Fruit fly (Drosophila melanogaster): ENCODE data around the gene CG18765.
A peak's percentile ranks its signal among the peaks of the same experiment; 100 is the strongest.

Gene CG18765

dm6 chr3R:11665508-11665907, 26.1 kb downstream of the CG18765 start:
- TF ChIP-seq Dll (optimal IDR thresholded peaks at IDR 0.05) (no peak), pan (optimal IDR thresholded peaks at IDR 0.05) (no peak), usp (GFP tag; optimal IDR thresholded peaks at IDR 0.05) (no peak), psq (optimal IDR thresholded peaks at IDR 0.05) (no peak), EcR (GFP tag; optimal IDR thresholded peaks at IDR 0.05) (no peak), CG8478 (optimal IDR thresholded peaks at IDR 0.05) (no peak)

DNA sequence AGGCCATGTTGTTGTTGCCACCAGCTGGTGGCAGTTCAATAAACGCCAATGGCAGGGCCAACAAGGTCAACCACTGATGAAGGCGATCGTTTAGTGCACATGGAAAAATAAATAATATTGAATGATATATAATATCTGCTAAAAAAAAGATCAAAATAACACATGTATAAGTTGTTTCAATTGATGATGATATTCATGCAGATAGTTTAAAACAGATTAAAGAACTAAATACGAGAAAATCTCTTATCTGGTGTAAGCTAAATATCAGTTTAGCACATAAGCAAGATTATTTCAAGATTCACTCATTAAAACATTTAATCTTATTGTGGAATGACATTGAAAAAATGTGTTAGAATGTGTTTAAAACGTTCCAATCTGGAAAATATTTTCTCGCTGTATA, 28.2 kb downstream of the CG18765 start:
- no peak for TF ChIP-seq Dll (optimal IDR thresholded peaks at IDR 0.05)
- no peak for TF ChIP-seq CG8478 (optimal IDR thresholded peaks at IDR 0.05)
- no peak for TF ChIP-seq EcR (GFP tag; optimal IDR thresholded peaks at IDR 0.05)
- no peak for TF ChIP-seq psq (optimal IDR thresholded peaks at IDR 0.05)
- TF ChIP-seq usp (GFP tag; optimal IDR thresholded peaks at IDR 0.05), result no peak
- no peak for TF ChIP-seq pan (optimal IDR thresholded peaks at IDR 0.05)

DNA sequence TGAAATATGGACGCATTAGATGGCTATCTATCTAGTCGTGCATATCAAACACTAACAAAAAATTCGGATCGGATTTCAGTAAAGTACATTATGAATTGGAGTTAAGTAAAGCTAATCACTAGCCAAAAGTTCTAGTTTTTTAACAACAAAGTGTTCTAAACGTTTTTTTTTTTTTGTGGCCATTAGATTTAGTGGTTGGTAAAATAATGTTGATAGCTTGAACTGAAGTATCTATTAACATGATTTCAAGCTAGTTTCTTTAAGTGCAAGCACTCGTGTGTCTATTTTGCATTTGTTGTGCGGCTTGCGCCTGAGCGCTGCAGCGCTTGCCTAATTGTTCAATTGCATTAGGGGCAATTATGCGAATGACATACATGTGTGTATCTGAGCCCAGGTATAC, 29.0 kb downstream of the CG18765 start:
- TF ChIP-seq psq (optimal IDR thresholded peaks at IDR 0.05) (no peak), pan (optimal IDR thresholded peaks at IDR 0.05) (no peak), Dll (optimal IDR thresholded peaks at IDR 0.05) (no peak), usp (GFP tag; optimal IDR thresholded peaks at IDR 0.05) (no peak), CG8478 (optimal IDR thresholded peaks at IDR 0.05) (no peak), EcR (GFP tag; optimal IDR thresholded peaks at IDR 0.05) (no peak)

DNA sequence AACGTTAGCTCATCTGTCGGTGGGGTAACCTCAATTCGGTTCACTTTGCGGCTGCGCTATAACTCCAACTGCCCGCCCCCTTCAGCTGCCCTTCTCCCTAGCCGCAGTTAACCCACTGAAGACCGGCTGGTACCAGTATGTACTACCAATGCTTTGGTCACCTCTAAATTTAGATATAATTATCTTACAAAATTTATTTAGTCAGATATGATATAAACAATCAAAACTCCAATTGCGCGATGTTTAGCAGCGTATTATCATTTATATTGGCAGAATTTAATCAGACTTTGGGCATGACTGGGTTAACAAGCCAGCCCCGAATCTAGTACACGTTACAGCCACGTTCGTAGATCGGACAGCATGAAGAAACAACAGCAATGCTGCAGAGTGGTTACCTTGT, 29.9 kb downstream of the CG18765 start:
- TF ChIP-seq pan (optimal IDR thresholded peaks at IDR 0.05) (no peak), usp (GFP tag; optimal IDR thresholded peaks at IDR 0.05) (no peak), EcR (GFP tag; optimal IDR thresholded peaks at IDR 0.05) (no peak), Dll (optimal IDR thresholded peaks at IDR 0.05) (no peak), psq (optimal IDR thresholded peaks at IDR 0.05) (no peak), CG8478 (optimal IDR thresholded peaks at IDR 0.05) (no peak)

DNA sequence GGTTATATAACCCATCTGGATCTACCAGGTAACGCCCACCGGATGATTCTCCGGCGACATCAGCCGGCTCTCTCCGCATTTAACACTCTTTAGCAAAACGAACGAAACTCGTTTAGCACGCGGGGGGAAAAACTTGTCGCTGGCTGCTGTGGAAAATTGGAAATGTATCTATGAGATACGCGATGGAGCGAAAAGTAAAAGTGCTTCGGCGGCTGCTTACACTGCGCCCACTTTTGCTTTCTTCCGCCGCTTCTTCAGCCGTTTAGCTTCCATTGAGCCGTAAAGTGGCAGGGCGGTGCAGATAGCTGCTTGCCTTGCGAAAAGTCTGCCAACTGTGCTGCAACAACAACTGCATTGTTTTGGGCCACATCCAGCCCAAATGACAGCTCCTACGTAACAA, 30.4 kb downstream of the CG18765 start:
- TF ChIP-seq CG8478 (optimal IDR thresholded peaks at IDR 0.05) (no peak), psq (optimal IDR thresholded peaks at IDR 0.05) (no peak), pan (optimal IDR thresholded peaks at IDR 0.05) (no peak), EcR (GFP tag; optimal IDR thresholded peaks at IDR 0.05) (no peak), usp (GFP tag; optimal IDR thresholded peaks at IDR 0.05) (no peak), Dll (optimal IDR thresholded peaks at IDR 0.05) (no peak)

- TF ChIP-seq psq (optimal IDR thresholded peaks at IDR 0.05) (no peak), usp (GFP tag; optimal IDR thresholded peaks at IDR 0.05) (no peak), CG8478 (optimal IDR thresholded peaks at IDR 0.05) (no peak), EcR (GFP tag; optimal IDR thresholded peaks at IDR 0.05) (no peak), Dll (optimal IDR thresholded peaks at IDR 0.05) (no peak), pan (optimal IDR thresholded peaks at IDR 0.05) (no peak)
These were observed 33.8 kb downstream of the CG18765 start for dm6 chr3R:11657786-11658193.

dm6 chr3R:11656614-11657216, 34.9 kb downstream of the CG18765 start:
- no peak for TF ChIP-seq usp (GFP tag; optimal IDR thresholded peaks at IDR 0.05)
- no peak for TF ChIP-seq Dll (optimal IDR thresholded peaks at IDR 0.05)
- TF ChIP-seq psq (optimal IDR thresholded peaks at IDR 0.05), result no peak
- no peak for TF ChIP-seq CG8478 (optimal IDR thresholded peaks at IDR 0.05)
- TF ChIP-seq pan (optimal IDR thresholded peaks at IDR 0.05), result no peak
- no peak for TF ChIP-seq EcR (GFP tag; optimal IDR thresholded peaks at IDR 0.05)

- TF ChIP-seq CG8478 (optimal IDR thresholded peaks at IDR 0.05) (no peak), usp (GFP tag; optimal IDR thresholded peaks at IDR 0.05) (no peak), Dll (optimal IDR thresholded peaks at IDR 0.05) (no peak), pan (optimal IDR thresholded peaks at IDR 0.05) (no peak), EcR (GFP tag; optimal IDR thresholded peaks at IDR 0.05) (no peak), psq (optimal IDR thresholded peaks at IDR 0.05) (no peak)
These were observed 35.7 kb downstream of the CG18765 start, which contains the start of gene CG42327 for dm6 chr3R:11655873-11656374. CG42327 (plus strand) TSS chr3R:11656149.

DNA sequence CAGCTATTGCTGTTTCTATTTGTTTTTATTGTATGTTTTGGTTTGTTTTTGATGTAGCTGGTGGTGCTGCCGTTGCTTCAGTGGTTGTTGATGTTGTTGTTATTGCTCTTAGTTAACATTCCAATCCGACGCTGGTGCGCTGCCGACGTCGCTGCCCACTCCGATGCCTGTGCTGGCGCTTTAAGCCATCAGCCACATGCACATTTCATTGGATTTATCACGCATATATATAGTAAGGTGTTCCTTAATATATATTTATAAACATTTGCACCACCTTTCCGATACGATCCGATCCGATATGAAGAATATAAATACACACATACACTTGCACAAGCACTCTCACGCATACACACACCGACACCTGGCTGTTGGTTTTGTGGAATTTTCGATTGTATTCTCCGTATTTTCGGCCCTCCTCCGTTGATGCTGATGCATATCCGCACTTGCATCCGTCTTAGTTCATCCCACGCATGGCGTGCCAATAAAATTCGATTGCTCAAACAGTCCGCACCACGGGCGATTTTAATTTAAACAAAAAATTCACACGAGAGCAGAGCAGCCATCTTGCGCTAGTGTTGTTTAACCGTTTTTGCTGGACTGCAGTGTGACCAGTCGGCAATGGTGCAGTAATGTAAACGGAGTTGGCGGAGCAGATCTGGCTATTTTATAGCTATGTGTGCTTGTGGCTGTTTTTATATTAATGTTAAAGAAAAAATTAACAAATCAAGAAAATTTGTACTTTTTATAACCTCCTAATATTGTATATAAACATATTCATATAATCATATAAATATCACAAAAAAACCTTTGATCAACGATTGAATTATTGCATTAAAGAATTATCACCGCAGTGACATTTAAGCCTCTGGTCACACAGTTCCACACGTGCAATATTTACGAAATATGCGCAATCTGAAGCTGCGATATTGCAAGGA, 41.2 kb downstream of the CG18765 start, which contains the start of the genes Csk and Elp1:
Gene Csk, minus strand, starts transcription at position 602 of the 935 bp plus-strand sequence.
Gene Elp1, plus strand, starts transcription at position 867 of the 935 bp plus-strand sequence.
- no peak for TF ChIP-seq EcR (GFP tag; optimal IDR thresholded peaks at IDR 0.05)
- no peak for TF ChIP-seq usp (GFP tag; optimal IDR thresholded peaks at IDR 0.05)

DNA sequence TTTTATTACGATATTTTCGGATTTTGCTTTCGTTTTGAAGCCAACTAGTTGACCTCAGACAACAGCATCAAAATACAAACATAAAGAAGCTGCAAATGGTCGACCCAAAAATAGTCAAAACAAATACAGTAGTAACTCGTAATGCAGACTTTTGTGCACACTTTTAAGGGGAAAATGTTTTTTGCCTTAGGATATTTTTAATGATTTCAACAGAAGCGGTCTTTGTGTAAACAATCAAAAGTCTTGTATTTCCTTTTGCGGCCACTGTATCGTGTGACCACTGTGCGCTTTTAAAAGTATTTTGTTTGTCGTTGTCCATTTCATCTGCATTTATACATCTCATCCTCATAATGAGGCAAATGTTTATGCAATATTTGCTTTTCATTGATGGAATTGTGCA, 42.1 kb downstream of the CG18765 start:
- TF ChIP-seq psq (optimal IDR thresholded peaks at IDR 0.05) (no peak), pan (optimal IDR thresholded peaks at IDR 0.05) (no peak), EcR (GFP tag; optimal IDR thresholded peaks at IDR 0.05) (no peak), CG8478 (optimal IDR thresholded peaks at IDR 0.05) (no peak), usp (GFP tag; optimal IDR thresholded peaks at IDR 0.05) (no peak), Dll (optimal IDR thresholded peaks at IDR 0.05) (no peak)

DNA sequence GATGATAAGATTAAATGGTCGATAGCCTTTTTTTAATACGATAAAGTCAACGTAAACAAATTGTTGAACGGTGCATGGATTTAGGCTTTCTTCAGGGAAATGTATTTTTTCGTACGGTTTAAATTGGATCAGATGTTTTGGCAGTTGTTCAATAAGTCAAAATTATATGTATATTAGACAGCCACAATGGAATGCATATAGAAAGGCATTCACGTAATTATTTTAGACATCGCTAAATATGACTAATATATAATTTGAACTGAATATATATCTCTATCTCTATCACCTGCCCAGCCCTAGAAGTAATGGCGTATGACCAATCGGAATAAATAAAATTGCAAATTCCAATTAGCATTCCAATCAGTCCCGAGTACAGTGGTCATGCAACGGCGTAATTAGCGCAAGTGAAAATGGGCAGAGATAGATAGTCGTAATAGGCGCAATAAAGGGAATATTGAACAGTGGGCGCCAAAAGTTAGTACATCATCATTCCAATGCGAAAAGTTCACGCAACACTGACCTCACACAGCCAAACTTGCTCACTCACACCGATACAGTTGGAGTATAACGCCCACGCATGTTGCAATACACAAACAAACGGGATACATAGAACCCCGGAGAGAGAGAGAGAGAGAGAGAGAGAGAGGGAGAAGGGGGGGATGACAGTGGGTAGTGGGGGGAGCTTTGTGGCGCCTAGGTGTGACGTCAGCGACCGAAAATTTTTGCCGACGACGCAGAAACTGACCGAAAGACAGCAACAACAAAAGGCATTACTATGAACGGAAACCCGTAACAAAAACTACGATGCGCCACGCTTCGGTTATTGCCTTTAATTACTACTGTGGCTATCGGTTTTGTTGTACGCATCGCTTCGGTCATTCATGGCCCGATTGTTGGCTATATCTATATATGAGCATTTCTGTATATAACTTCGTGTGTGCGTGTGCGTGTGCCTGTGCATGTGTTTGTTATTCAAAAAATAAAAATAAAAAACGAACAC, 42.9 kb downstream of the CG18765 start:
- TF ChIP-seq EcR (GFP tag; optimal IDR thresholded peaks at IDR 0.05) (peak in 1 of 2 experiments; percentile 12), usp (GFP tag; optimal IDR thresholded peaks at IDR 0.05) (no peak), CG8478 (optimal IDR thresholded peaks at IDR 0.05) (no peak)

Data from whole organism.